Fruit fly (Drosophila melanogaster): Measurements from ENCODE around the gene aust.

aust gene

DNA sequence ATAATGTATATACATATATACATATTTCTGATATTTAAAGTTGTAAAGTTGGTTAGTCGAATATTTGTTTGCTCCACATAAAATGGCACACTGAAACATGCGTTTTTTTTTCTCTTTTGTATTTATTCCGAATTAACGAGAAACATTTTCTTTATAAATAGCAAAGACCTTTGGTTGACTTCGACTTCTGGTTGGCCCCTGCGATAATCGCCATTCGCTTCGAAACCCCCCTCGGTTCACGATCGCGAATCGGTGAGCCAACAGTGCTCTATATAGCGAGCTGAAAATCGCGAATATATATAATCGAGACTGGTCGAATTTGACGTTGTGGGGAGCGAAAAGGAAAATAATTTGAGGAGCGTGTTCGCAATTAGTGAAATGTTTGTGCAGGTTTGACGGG is 34.9 kb downstream of the aust start:
- TF ChIP-seq row (GFP tag; IDR thresholded peaks at IDR 0.05): no peak
- TF ChIP-seq fu2 (GFP tag; optimal IDR thresholded peaks at IDR 0.05): no peak
- TF ChIP-seq eve (GFP tag; optimal IDR thresholded peaks at IDR 0.05): no peak
- TF ChIP-seq CG18476 (GFP tag; optimal IDR thresholded peaks at IDR 0.05): no peak
- no peak for TF ChIP-seq jumu (GFP tag; optimal IDR thresholded peaks at IDR 0.05)

DNA sequence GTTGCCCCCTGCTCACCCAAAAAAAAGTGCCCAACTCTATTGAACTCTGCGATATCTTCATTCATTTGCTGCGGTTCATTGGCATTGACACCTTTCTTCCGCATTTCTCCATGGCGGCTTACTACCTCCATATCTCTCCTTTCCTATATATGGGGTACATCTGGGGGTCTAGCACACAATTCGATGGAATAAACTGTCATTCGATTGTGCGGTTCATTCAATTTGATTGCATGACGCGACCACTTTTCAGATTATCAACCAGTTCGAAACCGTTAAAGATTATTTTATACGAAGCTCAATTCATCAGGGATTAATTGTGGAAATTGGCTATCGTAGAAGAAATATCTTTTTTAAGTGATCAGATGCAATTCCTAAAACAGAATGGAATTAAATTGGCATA is 37.2 kb downstream of the aust start:
- peak; percentile 47 for TF ChIP-seq oc (tag; optimal IDR thresholded peaks at IDR 0.05)
- peak; percentile 45 for TF ChIP-seq cwo (GFP tag; optimal IDR thresholded peaks at IDR 0.05)
- no peak for TF ChIP-seq zfh1 (GFP tag; IDR thresholded peaks at IDR 0.05)
- TF ChIP-seq Hey (tag; optimal IDR thresholded peaks at IDR 0.05): peak; percentile 59
- TF ChIP-seq jumu (GFP tag; optimal IDR thresholded peaks at IDR 0.05): no peak
- peak; percentile 46 for TF ChIP-seq sens (GFP tag)
- TF ChIP-seq Hr78 (GFP tag; optimal IDR thresholded peaks at IDR 0.05): peak in 1 of 2 experiments; percentile 30
- peak; percentile 3 for TF ChIP-seq twi (tag; optimal IDR thresholded peaks at IDR 0.05)
- peak; percentile 42 for TF ChIP-seq sug (tag; optimal IDR thresholded peaks at IDR 0.05)

DNA sequence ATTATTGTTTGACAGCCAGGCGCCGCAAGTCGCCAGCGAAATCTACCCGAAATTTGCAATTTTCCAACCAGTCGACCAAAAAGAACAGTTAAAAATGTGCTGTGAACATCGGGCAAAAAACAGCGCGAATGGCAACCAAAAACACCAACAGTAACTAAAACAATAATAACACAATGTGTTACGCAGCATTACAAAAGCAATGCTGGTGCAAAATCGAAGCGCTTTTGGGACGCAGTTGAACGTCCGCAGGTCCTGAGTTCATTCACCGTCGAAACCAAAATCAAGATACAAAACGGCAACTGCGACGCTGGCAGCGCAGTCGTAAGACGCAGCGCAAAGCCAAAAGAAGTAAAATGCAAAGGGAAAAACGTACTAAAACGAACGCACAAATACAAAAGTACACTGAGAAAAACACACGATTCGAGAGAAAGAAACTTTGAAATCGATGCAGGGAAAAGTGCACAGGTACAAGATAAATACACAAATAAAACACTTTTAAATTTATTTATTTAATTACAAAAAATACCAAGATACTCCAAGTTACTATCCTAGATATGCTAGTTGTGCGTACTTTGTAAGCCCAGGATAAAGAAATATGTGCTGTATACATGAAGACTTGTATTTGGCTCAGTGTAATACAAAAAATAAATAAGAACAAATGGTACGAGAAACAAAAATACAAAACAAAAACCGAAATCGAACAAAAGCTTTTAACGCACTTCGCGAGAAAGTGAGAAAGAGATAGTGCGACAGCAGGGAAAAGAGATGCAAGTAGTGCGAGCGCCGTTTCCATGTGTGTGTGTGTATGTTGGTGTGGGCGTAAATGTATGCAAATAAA is 39.8 kb downstream of the aust start:
- TF ChIP-seq CG1792 (GFP tag; optimal IDR thresholded peaks at IDR 0.05) (no peak), CG4424 (GFP tag; optimal IDR thresholded peaks at IDR 0.05) (peak; percentile 55), CG1647 (GFP tag; optimal IDR thresholded peaks at IDR 0.05) (peak; percentile 38), croc (GFP tag; conservative IDR thresholded peaks at IDR 0.05) (no peak; the same call in 2 of the 3 replicates), HLHmδ (GFP tag; optimal IDR thresholded peaks at IDR 0.05) (no peak), CG15011 (GFP tag; optimal IDR thresholded peaks at IDR 0.05) (peak; percentile 41), odd (GFP tag; optimal IDR thresholded peaks at IDR 0.05) (peak; percentile 65), Ptx1 (GFP tag; IDR thresholded peaks at IDR 0.05) (peak; percentile 78), CG14014 (GFP tag; IDR thresholded peaks at IDR 0.05) (peak; percentile 68), CG16863 (GFP tag; optimal IDR thresholded peaks at IDR 0.05) (no peak), Six4 (GFP tag; optimal IDR thresholded peaks at IDR 0.05) (peak; percentile 2), sqz (GFP tag; optimal IDR thresholded peaks at IDR 0.05) (peak; percentile 25), luna (GFP tag; optimal IDR thresholded peaks at IDR 0.05) (no peak), Bteb2 (GFP tag; optimal IDR thresholded peaks at IDR 0.05) (peak; percentile 42), sima (GFP tag; optimal IDR thresholded peaks at IDR 0.05) (no peak), CTCF (GFP tag; optimal IDR thresholded peaks at IDR 0.05) (no peak), CG16815 (GFP tag; optimal IDR thresholded peaks at IDR 0.05) (no peak), CG4730 (GFP tag; IDR thresholded peaks at IDR 0.05) (0 out of 2 replicates have a peak, but pooled peaks have one; percentile 22), H2.0 (GFP tag; IDR thresholded peaks at IDR 0.05) (no peak), hbn (GFP tag; IDR thresholded peaks at IDR 0.05; ENCODE audit: partially characterized antibody) (no peak), CG32772 (GFP tag; IDR thresholded peaks at IDR 0.05) (peak; percentile 34; the same call in 1 of the 2 replicates), CG18476 (GFP tag; optimal IDR thresholded peaks at IDR 0.05) (peak; percentile 50), CG1024 (GFP tag; IDR thresholded peaks at IDR 0.05) (no peak), CG15601 (tag; optimal IDR thresholded peaks at IDR 0.05) (peak; percentile 66), kay (GFP tag; optimal IDR thresholded peaks at IDR 0.05) (no peak), CG13296 (GFP tag; optimal IDR thresholded peaks at IDR 0.05) (peak; percentile 65), Xrp1 (GFP tag; IDR thresholded peaks at IDR 0.05) (peak; percentile 68), CG7963 (GFP tag; IDR thresholded peaks at IDR 0.05; ENCODE audit: partially characterized antibody) (no peak), HLH3B (GFP tag; IDR thresholded peaks at IDR 0.05) (no peak), CG10209 (GFP tag; optimal IDR thresholded peaks at IDR 0.05) (peak; percentile 70), Dref (GFP tag; IDR thresholded peaks at IDR 0.05) (no peak), jumu (GFP tag; optimal IDR thresholded peaks at IDR 0.05) (no peak), CG17912 (GFP tag; optimal IDR thresholded peaks at IDR 0.05) (no peak), Awh (GFP tag; IDR thresholded peaks at IDR 0.05) (no peak), Doc2 (GFP tag; IDR thresholded peaks at IDR 0.05) (no peak), sens-2 (GFP tag; IDR thresholded peaks at IDR 0.05) (no peak)

Measured in whole organism, embryonic.